Fruit fly (Drosophila melanogaster) whole organism, embryonic: ENCODE measurements around the gene CG4611.

Experiments
- Atf3 ChIP-seq: fragments of 200-800 bp; sonication (Bioruptor generic); optimal IDR thresholded peaks from 3 replicates; lab custom pipeline; 2016; ENCODE audit warnings: missing biosample characterization, missing genetic modification characterization
- BEAF-32 ChIP-seq: fragments of 200-800 bp; sonication (Bioruptor generic); optimal IDR thresholded peaks from 3 replicates; lab custom pipeline; 2017; ENCODE audit warnings: missing biosample characterization, missing genetic modification characterization, mild to moderate bottlenecking, moderate library complexity, missing genetic modification reagents
- Bgb ChIP-seq: fragments of 200-800 bp; sonication (Bioruptor generic); IDR thresholded peaks from 2 replicates; pipeline ENCODE4 v1.3.6; 2022; ENCODE audit warnings: missing biosample characterization, missing genetic modification characterization; ENCODE audit not compliant: partially characterized antibody
- C15 ChIP-seq: fragments of 200-800 bp; sonication (Bioruptor generic); IDR thresholded peaks from 3 replicates; pipeline ENCODE4 v1.3.6; 2022; ENCODE audit warnings: missing biosample characterization, missing genetic modification characterization
- CG10267 ChIP-seq: fragments of 200-800 bp; sonication (Bioruptor generic); optimal IDR thresholded peaks from 2 replicates; lab custom pipeline; 2018; ENCODE audit warnings: missing biosample characterization, mild to moderate bottlenecking, missing genetic modification characterization, moderate library complexity
- CG10979 ChIP-seq: fragments of 200-800 bp; sonication (Bioruptor generic); optimal IDR thresholded peaks from 2 replicates; lab custom pipeline; 2018; ENCODE audit warnings: missing biosample characterization, mild to moderate bottlenecking, missing genetic modification characterization, moderate library complexity
- CG12299 ChIP-seq: fragments of 200-800 bp; sonication (Bioruptor generic); optimal IDR thresholded peaks from 2 replicates; lab custom pipeline; 2018; ENCODE audit warnings: missing biosample characterization, mild to moderate bottlenecking, missing genetic modification characterization
- CG12391 ChIP-seq: fragments of 200-800 bp; sonication (Bioruptor generic); optimal IDR thresholded peaks from 3 replicates; lab custom pipeline; 2018; ENCODE audit warnings: missing biosample characterization, mild to moderate bottlenecking, missing genetic modification characterization, moderate library complexity
- CG13123 ChIP-seq: fragments of 200-800 bp; sonication (Bioruptor generic); optimal IDR thresholded peaks from 2 replicates; lab custom pipeline; 2016; ENCODE audit warnings: missing biosample characterization, missing genetic modification characterization
- CG17361 ChIP-seq: fragments of 200-800 bp; sonication (Bioruptor generic); IDR thresholded peaks from 3 replicates; pipeline ENCODE4 v1.3.6; 2022; ENCODE audit warnings: missing biosample characterization, missing genetic modification characterization
- CG17612 ChIP-seq: fragments of 200-800 bp; sonication (Bioruptor generic); IDR thresholded peaks from 2 replicates; pipeline ENCODE4 v1.3.6; 2022; ENCODE audit warnings: missing biosample characterization, missing genetic modification characterization
- CG18619 ChIP-seq: fragments of 200-800 bp; sonication (Bioruptor generic); optimal IDR thresholded peaks from 3 replicates; lab custom pipeline; 2017; ENCODE audit warnings: missing biosample characterization, mild to moderate bottlenecking, missing genetic modification characterization
- CG18764 ChIP-seq: fragments of 200-800 bp; sonication (Bioruptor generic); optimal IDR thresholded peaks from 3 replicates; lab custom pipeline; 2016; ENCODE audit warnings: missing biosample characterization, missing genetic modification characterization
- CG2712 ChIP-seq: fragments of 200-800 bp; optimal IDR thresholded peaks from 3 replicates; lab custom pipeline; 2019; ENCODE audit warnings: missing biosample characterization, mild to moderate bottlenecking, missing genetic modification characterization, moderate library complexity
- CG34224 ChIP-seq: fragments of 200-800 bp; sonication (Bioruptor generic); IDR thresholded peaks from 3 replicates; pipeline ENCODE4 v1.3.6; 2022; ENCODE audit warnings: missing biosample characterization, missing genetic modification characterization; ENCODE audit not compliant: partially characterized antibody
- CG3847 ChIP-seq: fragments of 200-800 bp; sonication (Bioruptor generic); IDR thresholded peaks from 2 replicates; pipeline ENCODE4 v1.3.6; 2022; ENCODE audit warnings: missing biosample characterization, missing genetic modification characterization
- CG4404 ChIP-seq: fragments of 200-800 bp; sonication (Bioruptor generic); IDR thresholded peaks from 2 replicates; pipeline ENCODE4 v1.3.6; 2022; ENCODE audit warnings: missing biosample characterization, missing genetic modification characterization
- CG4617 ChIP-seq: fragments of 200-800 bp; sonication (Bioruptor generic); optimal IDR thresholded peaks from 3 replicates; lab custom pipeline; 2016; ENCODE audit warnings: missing biosample characterization, missing genetic modification characterization, borderline replicate concordance
- CG6813 ChIP-seq: fragments of 200-800 bp; sonication (Bioruptor generic); optimal IDR thresholded peaks from 2 replicates; lab custom pipeline; 2017; ENCODE audit warnings: missing biosample characterization, missing genetic modification characterization, mild to moderate bottlenecking, moderate library complexity, missing genetic modification reagents
- CG8388 ChIP-seq: fragments of 200-800 bp; sonication (Bioruptor generic); optimal IDR thresholded peaks from 2 replicates; lab custom pipeline; 2019; ENCODE audit warnings: missing biosample characterization, mild to moderate bottlenecking, missing genetic modification characterization, moderate library complexity
- D ChIP-seq, 2 experiments: fragments of 200-800 bp in 1 of 2; fragments of >200 bp in 1 of 2; sonication (Bioruptor generic) in 1 of 2; optimal IDR thresholded peaks; 2 replicates in 1 of 2; 3 replicates in 1 of 2; lab custom pipeline; 2017; ENCODE audit warnings: mild to moderate bottlenecking in 1 of 2, missing biosample characterization in 1 of 2, missing genetic modification characterization in 1 of 2, missing genetic modification reagents in 1 of 2
- D19B ChIP-seq: fragments of 200-800 bp; sonication (Bioruptor generic); optimal IDR thresholded peaks from 2 replicates; lab custom pipeline; 2017; ENCODE audit warnings: missing biosample characterization, mild to moderate bottlenecking, missing genetic modification characterization
- HLH3B ChIP-seq: fragments of 200-800 bp; sonication (Bioruptor generic); IDR thresholded peaks from 2 replicates; pipeline ENCODE4 v1.3.6; 2022; ENCODE audit warnings: missing biosample characterization, missing genetic modification characterization
- Hand ChIP-seq: fragments of 200-800 bp; sonication (Bioruptor generic); optimal IDR thresholded peaks from 2 replicates; lab custom pipeline; 2017; ENCODE audit warnings: mild to moderate bottlenecking, missing biosample characterization, missing genetic modification reagents, missing genetic modification characterization
- HmgZ ChIP-seq: fragments of 200-800 bp; sonication (Bioruptor generic); optimal IDR thresholded peaks from 2 replicates; lab custom pipeline; 2018; ENCODE audit warnings: missing biosample characterization, mild to moderate bottlenecking, missing genetic modification characterization
- Hr78 ChIP-seq, 2 experiments: fragments of 200-800 bp in 1 of 2; fragments of >200 bp in 1 of 2; sonication (Bioruptor generic) in 1 of 2; optimal IDR thresholded peaks; 2 replicates each; lab custom pipeline; 2017 to 2019; ENCODE audit warnings: missing biosample characterization in 2 of 2, missing genetic modification characterization in 2 of 2, mild to moderate bottlenecking in 1 of 2, moderate library complexity in 1 of 2
- Lim3 ChIP-seq: fragments of 200-800 bp; sonication (Bioruptor generic); IDR thresholded peaks from 2 replicates; pipeline ENCODE4 v1.3.6; 2022; ENCODE audit warnings: missing biosample characterization, missing genetic modification characterization
- Mad ChIP-seq: fragments of 200-800 bp; sonication (Bioruptor generic); optimal IDR thresholded peaks from 2 replicates; lab custom pipeline; 2016; ENCODE audit warnings: missing biosample characterization, missing genetic modification characterization
- Max ChIP-seq: fragments of 200-800 bp; sonication (Bioruptor generic); optimal IDR thresholded peaks from 2 replicates; lab custom pipeline; 2016; ENCODE audit warnings: missing biosample characterization, mild to moderate bottlenecking, missing genetic modification characterization
- Meics ChIP-seq: fragments of 200-800 bp; sonication (Bioruptor generic); optimal IDR thresholded peaks from 2 replicates; lab custom pipeline; 2017; ENCODE audit warnings: missing biosample characterization, mild to moderate bottlenecking, missing genetic modification characterization
- Mes4 ChIP-seq: fragments of 200-800 bp; sonication (Bioruptor generic); optimal IDR thresholded peaks from 2 replicates; lab custom pipeline; 2016; ENCODE audit warnings: missing biosample characterization, missing genetic modification characterization
- NK7.1 ChIP-seq: fragments of 200-800 bp; sonication (Bioruptor generic); optimal IDR thresholded peaks from 3 replicates; lab custom pipeline; 2016; ENCODE audit warnings: missing biosample characterization, missing genetic modification characterization
- chinmo ChIP-seq: fragments of 200-800 bp; sonication (Bioruptor generic); IDR thresholded peaks from 4 replicates; pipeline ENCODE4 v1.3.6; 2022; ENCODE audit warnings: missing biosample characterization, missing genetic modification characterization; ENCODE audit not compliant: partially characterized antibody
- emc ChIP-seq: fragments of 200-800 bp; sonication (Bioruptor generic); optimal IDR thresholded peaks from 2 replicates; lab custom pipeline; 2016; ENCODE audit warnings: missing biosample characterization, missing genetic modification characterization
- exex ChIP-seq: fragments of 200-800 bp; sonication (Bioruptor generic); optimal IDR thresholded peaks from 4 replicates; lab custom pipeline; 2018; ENCODE audit warnings: missing biosample characterization, mild to moderate bottlenecking, missing genetic modification characterization, moderate library complexity
- fd102C ChIP-seq: fragments of 200-800 bp; sonication (Bioruptor generic); optimal IDR thresholded peaks from 2 replicates; lab custom pipeline; 2018; ENCODE audit warnings: missing biosample characterization, mild to moderate bottlenecking, missing genetic modification characterization, moderate library complexity
- gt ChIP-seq: fragments of 200-800 bp; sonication (Bioruptor generic); IDR thresholded peaks from 2 replicates; pipeline ENCODE4 v1.3.6; 2022; ENCODE audit warnings: missing biosample characterization, missing genetic modification characterization
- kni ChIP-seq: fragments of 200-800 bp; sonication (Bioruptor generic); optimal IDR thresholded peaks from 3 replicates; lab custom pipeline; 2017; ENCODE audit warnings: mild to moderate bottlenecking, missing biosample characterization, missing genetic modification reagents, missing genetic modification characterization
- knrl ChIP-seq: fragments of 200-800 bp; sonication (Bioruptor generic); IDR thresholded peaks from 3 replicates; pipeline ENCODE4 v1.3.6; 2022; ENCODE audit warnings: missing biosample characterization, missing genetic modification characterization; ENCODE audit not compliant: partially characterized antibody
- mirr ChIP-seq: fragments of 200-800 bp; sonication (Bioruptor generic); optimal IDR thresholded peaks from 3 replicates; lab custom pipeline; 2018; ENCODE audit warnings: missing biosample characterization, mild to moderate bottlenecking, missing genetic modification characterization
- peb ChIP-seq: fragments of 200-800 bp; sonication (Bioruptor generic); IDR thresholded peaks from 2 replicates; pipeline ENCODE4 v1.3.6; 2022; ENCODE audit warnings: missing biosample characterization, missing genetic modification characterization
- ranshi ChIP-seq: fragments of 200-800 bp; sonication (Bioruptor generic); IDR thresholded peaks from 2 replicates; pipeline ENCODE4 v1.3.6; 2022; ENCODE audit warnings: missing biosample characterization, missing genetic modification characterization
- stwl ChIP-seq: fragments of 200-800 bp; sonication (Bioruptor generic); optimal IDR thresholded peaks from 3 replicates; lab custom pipeline; 2018; ENCODE audit warnings: missing biosample characterization, mild to moderate bottlenecking, missing genetic modification characterization, moderate library complexity
- ttk ChIP-seq: fragments of 200-800 bp; sonication (Bioruptor generic); IDR thresholded peaks from 2 replicates; pipeline ENCODE4 v2.1.2; 2022; ENCODE audit warnings: missing biosample characterization, missing genetic modification characterization
- wdn ChIP-seq: fragments of 200-800 bp; sonication (Bioruptor generic); IDR thresholded peaks from 2 replicates; pipeline ENCODE4 v1.3.6; 2022; ENCODE audit warnings: missing biosample characterization, missing genetic modification characterization
- z ChIP-seq: fragments of 200-800 bp; sonication (Bioruptor generic); IDR thresholded peaks from 3 replicates; pipeline ENCODE4 v1.3.6; 2022; ENCODE audit warnings: missing biosample characterization, missing genetic modification characterization
- zfh1 ChIP-seq: fragments of 200-800 bp; sonication (Bioruptor generic); IDR thresholded peaks from 3 replicates; pipeline ENCODE4 v1.3.6; 2022; ENCODE audit warnings: missing biosample characterization, missing genetic modification characterization

The CG4611 gene

dm6 chr3L:5184860-5185639, 48.9 kb downstream of the CG4611 start (continued):
- 0 out of 3 replicates have a peak, but pooled peaks have one; percentile 20 for TF ChIP-seq zfh1
- no peak for TF ChIP-seq Mes4 (GFP tag; lab: Kevin White, UChicago)
- peak; percentile 7 for TF ChIP-seq kni (GFP tag; lab: Kevin White, UChicago)
- TF ChIP-seq CG17612 = no peak
- TF ChIP-seq NK7.1 (GFP tag; lab: Kevin White, UChicago) = peak; percentile 14
- TF ChIP-seq D19B = peak; percentile 1
- no peak for TF ChIP-seq CG4404 (GFP tag; lab: Robert Waterston, UW)
- peak; percentile 35; the same call in 1 of the 2 replicates for TF ChIP-seq Bgb (GFP tag; lab: Robert Waterston, UW)
- no peak; the same call in 1 of the 2 replicates for TF ChIP-seq ranshi (GFP tag; lab: Robert Waterston, UW)
- peak; percentile 32; the same call in 1 of the 2 replicates for TF ChIP-seq wdn (GFP tag; lab: Robert Waterston, UW)
- TF ChIP-seq emc = no peak
- peak; percentile 57 for TF ChIP-seq CG2712 (tag; lab: Kevin White, UChicago)
- TF ChIP-seq CG4617 (GFP tag; lab: Kevin White, UChicago) = no peak
- no peak for TF ChIP-seq Lim3 (GFP tag; lab: Robert Waterston, UW)
- no peak for TF ChIP-seq D (optimal IDR thresholded peaks at IDR 0.05; lab: Kevin White, UChicago)
- peak; percentile 24 for TF ChIP-seq D (GFP tag; optimal IDR thresholded peaks at IDR 0.05; lab: Kevin White, UChicago)
- TF ChIP-seq Atf3 = no peak
- TF ChIP-seq CG12391 (tag; lab: Kevin White, UChicago) = peak; percentile 49
- TF ChIP-seq BEAF-32 (GFP tag; lab: Kevin White, UChicago) = no peak
- peak; percentile 83 for TF ChIP-seq CG18619 (GFP tag; lab: Kevin White, UChicago)
- peak; percentile 24 for TF ChIP-seq CG10979
- no peak for TF ChIP-seq z (GFP tag; lab: Robert Waterston, UW)
- TF ChIP-seq CG10267 = peak; percentile 19
- TF ChIP-seq Max (GFP tag; lab: Kevin White, UChicago) = peak; percentile 58
- TF ChIP-seq CG3847 (GFP tag; lab: Robert Waterston, UW) = peak; percentile 44
- TF ChIP-seq CG6813 (GFP tag; lab: Kevin White, UChicago) = no peak
- no peak for TF ChIP-seq peb (GFP tag; lab: Robert Waterston, UW)
- TF ChIP-seq Meics (GFP tag; lab: Kevin White, UChicago) = peak; percentile 71
- peak; percentile 10 for TF ChIP-seq Mad (GFP tag; lab: Kevin White, UChicago)
- peak; percentile 33; the same call in 1 of the 2 replicates for TF ChIP-seq ttk (GFP tag; lab: Robert Waterston, UW)
- peak; percentile 3; the same call in 1 of the 4 replicates for TF ChIP-seq chinmo (GFP tag; lab: Robert Waterston, UW)
- TF ChIP-seq CG17361 = peak; percentile 83
- TF ChIP-seq CG12299 (tag; lab: Kevin White, UChicago) = no peak
- TF ChIP-seq Hr78 (GFP tag; optimal IDR thresholded peaks at IDR 0.05; lab: Kevin White, UChicago) = no peak
- no peak for TF ChIP-seq mirr
- no peak for TF ChIP-seq Hand (GFP tag; lab: Kevin White, UChicago)
- peak; percentile 17 for TF ChIP-seq CG8388 (GFP tag; lab: Kevin White, UChicago)
- TF ChIP-seq exex (tag; lab: Kevin White, UChicago) = no peak
- no peak for TF ChIP-seq fd102C (GFP tag; lab: Kevin White, UChicago)
- no peak for TF ChIP-seq CG13123 (GFP tag; lab: Kevin White, UChicago)
- TF ChIP-seq knrl = no peak
- TF ChIP-seq gt (GFP tag; lab: Robert Waterston, UW) = no peak
- no peak for TF ChIP-seq HmgZ (tag; lab: Kevin White, UChicago)
- peak; percentile 62 for TF ChIP-seq CG34224 (GFP tag; lab: Robert Waterston, UW)
- TF ChIP-seq stwl (tag; lab: Kevin White, UChicago) = no peak
- no peak for TF ChIP-seq C15 (GFP tag; lab: Robert Waterston, UW)
- 0 out of 2 replicates have a peak, but pooled peaks have one; percentile 14 for TF ChIP-seq HLH3B
- TF ChIP-seq CG18764 = peak; percentile 19
